Worm (Caenorhabditis elegans): ENCODE data around the gene his-69.

Gene his-69

ce11 chrIII:4018095-4018498 is 40.4 kb downstream of the his-69 start:
- TF ChIP-seq ZK546.5 (tag; optimal IDR thresholded peaks at IDR 0.05): no peak
- peak; percentile 68 for TF ChIP-seq ceh-28 (tag; optimal IDR thresholded peaks at IDR 0.05)
- TF ChIP-seq lin-15B (tag; optimal IDR thresholded peaks at IDR 0.05): peak; percentile 47
- TF ChIP-seq aly-2 (tag; optimal IDR thresholded peaks at IDR 0.05): no peak
- TF ChIP-seq mdl-1 (tag; optimal IDR thresholded peaks at IDR 0.05): no peak
- TF ChIP-seq ama-1 (optimal IDR thresholded peaks at IDR 0.05): peak; percentile 70
- no peak for TF ChIP-seq skn-1 (tag; optimal IDR thresholded peaks at IDR 0.05)
- no peak for TF ChIP-seq pha-4 (tag; optimal IDR thresholded peaks at IDR 0.05)
- TF ChIP-seq hmg-11 (tag; optimal IDR thresholded peaks at IDR 0.05): peak; percentile 67
- TF ChIP-seq nhr-23 (tag; optimal IDR thresholded peaks at IDR 0.05): peak; percentile 22
- no peak for TF ChIP-seq ztf-11 (tag; optimal IDR thresholded peaks at IDR 0.05)
- TF ChIP-seq nhr-237 (tag; optimal IDR thresholded peaks at IDR 0.05): no peak
- TF ChIP-seq unc-62 (GFP tag; optimal IDR thresholded peaks at IDR 0.05): peak; percentile 7
- TF ChIP-seq lin-39 (tag; optimal IDR thresholded peaks at IDR 0.05): peak; percentile 94
- no peak for TF ChIP-seq elt-2 (tag; optimal IDR thresholded peaks at IDR 0.05)
- peak; percentile 49 for TF ChIP-seq snpc-4 (tag; optimal IDR thresholded peaks at IDR 0.05)
- no peak for TF ChIP-seq zag-1 (tag; optimal IDR thresholded peaks at IDR 0.05)
- peak; percentile 63 for TF ChIP-seq fkh-10 (GFP tag; optimal IDR thresholded peaks at IDR 0.05)
- TF ChIP-seq daf-12 (tag; optimal IDR thresholded peaks at IDR 0.05): no peak
- no peak for TF ChIP-seq ceh-16 (tag; optimal IDR thresholded peaks at IDR 0.05)
- TF ChIP-seq nhr-12 (tag; optimal IDR thresholded peaks at IDR 0.05): no peak
- TF ChIP-seq nhr-67 (tag; optimal IDR thresholded peaks at IDR 0.05): no peak
- peak; percentile 85 for TF ChIP-seq nfya-1 (tag; optimal IDR thresholded peaks at IDR 0.05; ENCODE audit: insufficient read depth)
- TF ChIP-seq eor-1 (tag; optimal IDR thresholded peaks at IDR 0.05): no peak
- no peak for TF ChIP-seq ceh-9 (tag; optimal IDR thresholded peaks at IDR 0.05)
- no peak for TF ChIP-seq elt-1 (tag; optimal IDR thresholded peaks at IDR 0.05)
- TF ChIP-seq nhr-11 (tag; optimal IDR thresholded peaks at IDR 0.05): peak; percentile 66
- TF ChIP-seq fkh-2 (tag; optimal IDR thresholded peaks at IDR 0.05): no peak
- no peak for TF ChIP-seq fos-1 (tag; optimal IDR thresholded peaks at IDR 0.05)
- no peak for TF ChIP-seq lsy-12 (tag; optimal IDR thresholded peaks at IDR 0.05)
- no peak for TF ChIP-seq pqm-1 (tag; optimal IDR thresholded peaks at IDR 0.05)
- peak; percentile 25 for TF ChIP-seq R02D3.7 (tag; optimal IDR thresholded peaks at IDR 0.05)
- TF ChIP-seq egl-27 (tag; optimal IDR thresholded peaks at IDR 0.05): no peak
- TF ChIP-seq jun-1 (tag; optimal IDR thresholded peaks at IDR 0.05): no peak
- TF ChIP-seq ceh-82 (tag; optimal IDR thresholded peaks at IDR 0.05): no peak
- TF ChIP-seq nhr-77 (tag; optimal IDR thresholded peaks at IDR 0.05): no peak
- TF ChIP-seq nhr-28 (tag; optimal IDR thresholded peaks at IDR 0.05): no peak
- TF ChIP-seq sea-2 (GFP tag; optimal IDR thresholded peaks at IDR 0.05): peak; percentile 63
- TF ChIP-seq ztf-4 (tag; optimal IDR thresholded peaks at IDR 0.05): no peak
- no peak for TF ChIP-seq egl-5 (tag; optimal IDR thresholded peaks at IDR 0.05)
- no peak for TF ChIP-seq nhr-76 (tag; optimal IDR thresholded peaks at IDR 0.05)
- TF ChIP-seq nhr-43 (tag; optimal IDR thresholded peaks at IDR 0.05; ENCODE audit: poor library complexity, severe bottlenecking): no peak
- TF ChIP-seq elt-3 (tag; optimal IDR thresholded peaks at IDR 0.05): peak in 1 of 3 experiments; percentile 59
- peak; percentile 2 for TF ChIP-seq tbx-2 (tag; optimal IDR thresholded peaks at IDR 0.05)
- no peak for TF ChIP-seq unc-39 (tag; optimal IDR thresholded peaks at IDR 0.05)
- no peak for TF ChIP-seq nhr-25 (tag; optimal IDR thresholded peaks at IDR 0.05)
- TF ChIP-seq mml-1 (tag; optimal IDR thresholded peaks at IDR 0.05): no peak

- no peak for TF ChIP-seq ceh-9 (tag; optimal IDR thresholded peaks at IDR 0.05)
- no peak for TF ChIP-seq ztf-11 (tag; optimal IDR thresholded peaks at IDR 0.05)
- TF ChIP-seq pha-4 (tag; optimal IDR thresholded peaks at IDR 0.05): no peak
- no peak for TF ChIP-seq ZK546.5 (tag; optimal IDR thresholded peaks at IDR 0.05)
- TF ChIP-seq lin-39 (tag; optimal IDR thresholded peaks at IDR 0.05): no peak
- no peak for TF ChIP-seq fos-1 (tag; optimal IDR thresholded peaks at IDR 0.05)
- TF ChIP-seq sea-2 (GFP tag; optimal IDR thresholded peaks at IDR 0.05): no peak
- no peak for TF ChIP-seq ceh-28 (tag; optimal IDR thresholded peaks at IDR 0.05)
- TF ChIP-seq zag-1 (tag; optimal IDR thresholded peaks at IDR 0.05): no peak
- no peak for TF ChIP-seq eor-1 (tag; optimal IDR thresholded peaks at IDR 0.05)
- no peak for TF ChIP-seq tbx-2 (tag; optimal IDR thresholded peaks at IDR 0.05)
- no peak for TF ChIP-seq ceh-16 (tag; optimal IDR thresholded peaks at IDR 0.05)
Observed at ce11 chrIII:4017527-4017926, 41.0 kb downstream of the his-69 start, which contains the start of gene tbb-2. Gene tbb-2, minus strand, starts transcription at chrIII:4017627.

All from whole organism, L3 larva.